Worm (Caenorhabditis elegans) whole organism, young adult: Measurements from ENCODE around the gene piit-1.

Source experiments
- B0019.2 ChIP-seq: fragments of 200-800 bp; sonication (Bioruptor generic); conservative IDR thresholded peaks from 2 replicates; pipeline ENCODE4 v1.3.6; 2022; ENCODE audit warnings: missing genetic modification reagents, missing genetic modification characterization, missing compliant biosample characterization
- B0261.1 ChIP-seq: sonication (generic microtip); optimal IDR thresholded peaks from 2 replicates; lab custom pipeline; 2016; ENCODE audit warnings: mild to moderate bottlenecking, missing genetic modification characterization, moderate library complexity, missing compliant biosample characterization
- C06A6.2 ChIP-seq: fragments of 200-800 bp; sonication (Bioruptor generic); conservative IDR thresholded peaks from 2 replicates; pipeline ENCODE4 v1.3.6; 2022; ENCODE audit warnings: missing genetic modification characterization, missing compliant biosample characterization
- F22D6.2 ChIP-seq: sonication (generic microtip); optimal IDR thresholded peaks from 2 replicates; lab custom pipeline; 2016; ENCODE audit warnings: mild to moderate bottlenecking, missing genetic modification characterization, missing compliant biosample characterization
- F37B4.10 ChIP-seq: fragments of 200-800 bp; sonication (Bioruptor generic); IDR thresholded peaks from 2 replicates; pipeline ENCODE4 v1.3.6; 2022; ENCODE audit warnings: missing genetic modification characterization, missing compliant biosample characterization
- F49E8.2 ChIP-seq: sonication (generic microtip); optimal IDR thresholded peaks from 3 replicates; lab custom pipeline; 2017; ENCODE audit warnings: missing genetic modification characterization, mild to moderate bottlenecking, missing compliant biosample characterization, antibody characterized with exemption, moderate library complexity; ENCODE audit not compliant: insufficient read depth
- F55B11.4 ChIP-seq: sonication (generic microtip); optimal IDR thresholded peaks from 2 replicates; lab custom pipeline; 2016; ENCODE audit warnings: missing compliant biosample characterization, missing genetic modification characterization, borderline replicate concordance; ENCODE audit not compliant: insufficient read depth
- F57A8.1 ChIP-seq: fragments of 200-800 bp; sonication (Bioruptor generic); optimal IDR thresholded peaks from 2 replicates; lab custom pipeline; 2018; ENCODE audit warnings: mild to moderate bottlenecking, missing genetic modification characterization, moderate library complexity, missing compliant biosample characterization
- K11D2.4 ChIP-seq: fragments of 200-800 bp; sonication (Bioruptor generic); IDR thresholded peaks from 2 replicates; pipeline ENCODE4 v1.3.6; 2022; ENCODE audit warnings: missing genetic modification reagents, missing genetic modification characterization, missing compliant biosample characterization
- K12H6.12 ChIP-seq: fragments of 200-800 bp; sonication (Bioruptor generic); optimal IDR thresholded peaks from 2 replicates; lab custom pipeline; 2018; ENCODE audit warnings: mild to moderate bottlenecking, missing genetic modification characterization, missing compliant biosample characterization
- T26A5.8 ChIP-seq: sonication (generic microtip); optimal IDR thresholded peaks from 2 replicates; lab custom pipeline; 2016; ENCODE audit warnings: missing genetic modification characterization, missing compliant biosample characterization
- Y67H2A.10 ChIP-seq: fragments of 200-800 bp; sonication (Bioruptor generic); conservative IDR thresholded peaks from 2 replicates; pipeline ENCODE4 v1.3.6; 2022; ENCODE audit warnings: missing genetic modification reagents, missing genetic modification characterization, missing compliant biosample characterization
- Y79H2A.3 ChIP-seq: fragments of 200-800 bp; sonication (Bioruptor generic); conservative IDR thresholded peaks from 2 replicates; pipeline ENCODE4 v1.3.6; 2022; ENCODE audit warnings: missing genetic modification reagents, missing genetic modification characterization, missing compliant biosample characterization
- aptf-2 ChIP-seq: fragments of 200-800 bp; sonication (Bioruptor generic); conservative IDR thresholded peaks from 2 replicates; pipeline ENCODE4 v1.3.6; 2022; ENCODE audit warnings: missing genetic modification reagents, missing genetic modification characterization, missing compliant biosample characterization
- atf-7 ChIP-seq: sonication (generic microtip); optimal IDR thresholded peaks from 2 replicates; lab custom pipeline; 2017; ENCODE audit warnings: mild to moderate bottlenecking, missing genetic modification characterization, missing compliant biosample characterization
- athp-1 ChIP-seq: sonication (generic microtip); optimal IDR thresholded peaks from 2 replicates; lab custom pipeline; 2017; ENCODE audit warnings: mild to moderate bottlenecking, missing genetic modification characterization, missing compliant biosample characterization
- attf-3 ChIP-seq: fragments of 200-800 bp; sonication (Bioruptor generic); conservative IDR thresholded peaks from 2 replicates; pipeline ENCODE4 v1.3.6; 2022; ENCODE audit warnings: missing genetic modification reagents, missing genetic modification characterization, missing compliant biosample characterization
- ccch-3 ChIP-seq: fragments of 200-800 bp; sonication (Bioruptor generic); optimal IDR thresholded peaks from 2 replicates; lab custom pipeline; 2018; ENCODE audit warnings: mild to moderate bottlenecking, missing genetic modification characterization, missing compliant biosample characterization
- ceh-58 ChIP-seq: fragments of 200-800 bp; sonication (Bioruptor generic); IDR thresholded peaks from 2 replicates; pipeline ENCODE4 v1.3.6; 2022; ENCODE audit warnings: missing genetic modification characterization, missing compliant biosample characterization
- ceh-91 ChIP-seq: fragments of 200-800 bp; sonication (Bioruptor generic); IDR thresholded peaks from 2 replicates; pipeline ENCODE4 v1.3.6; 2022; ENCODE audit warnings: missing genetic modification reagents, missing genetic modification characterization, missing compliant biosample characterization
- chd-7 ChIP-seq: sonication (generic microtip); optimal IDR thresholded peaks from 2 replicates; lab custom pipeline; 2016; ENCODE audit warnings: mild to moderate bottlenecking, missing genetic modification characterization, moderate library complexity, missing compliant biosample characterization
- dox-1 ChIP-seq: fragments of 200-800 bp; sonication (Bioruptor generic); IDR thresholded peaks from 2 replicates; pipeline ENCODE4 v1.3.6; 2022; ENCODE audit warnings: missing genetic modification reagents, missing genetic modification characterization, missing compliant biosample characterization
- efl-1 ChIP-seq: fragments of 150-350 bp; optimal IDR thresholded peaks from 2 replicates; lab custom pipeline; 2014; ENCODE audit warnings: missing biosample characterization, missing genetic modification reagents, missing genetic modification characterization
- egrh-3 ChIP-seq: fragments of 200-800 bp; sonication (Bioruptor generic); IDR thresholded peaks from 2 replicates; pipeline ENCODE4 v1.3.6; 2022; ENCODE audit warnings: missing genetic modification reagents, missing genetic modification characterization, missing compliant biosample characterization
- ets-4 ChIP-seq: fragments of 200-800 bp; sonication (Bioruptor generic); optimal IDR thresholded peaks from 2 replicates; lab custom pipeline; 2018; ENCODE audit warnings: mild to moderate bottlenecking, missing genetic modification characterization, missing compliant biosample characterization
- gei-17 ChIP-seq: fragments of 200-800 bp; sonication (Bioruptor generic); optimal IDR thresholded peaks from 2 replicates; lab custom pipeline; 2018; ENCODE audit warnings: mild to moderate bottlenecking, missing genetic modification characterization, missing compliant biosample characterization
- hmg-1.2 ChIP-seq: fragments of 200-800 bp; sonication (Bioruptor generic); IDR thresholded peaks from 2 replicates; pipeline ENCODE4 v1.3.6; 2022; ENCODE audit warnings: missing genetic modification reagents, missing genetic modification characterization, missing compliant biosample characterization
- hrde-1 ChIP-seq: sonication (generic microtip); optimal IDR thresholded peaks from 2 replicates; lab custom pipeline; 2016; ENCODE audit warnings: missing genetic modification characterization, mild to moderate bottlenecking, missing compliant biosample characterization, moderate library complexity, missing genotype, missing genetic modification reagents, borderline replicate concordance
- lag-1 ChIP-seq: fragments of 200-800 bp; sonication (Bioruptor generic); IDR thresholded peaks from 2 replicates; pipeline ENCODE4 v1.3.6; 2022; ENCODE audit warnings: missing genetic modification reagents, missing genetic modification characterization, missing compliant biosample characterization
- let-607 ChIP-seq, 2 experiments: fragments of 200-800 bp in 1 of 2; sonication (Bioruptor generic) in 1 of 2; sonication (generic microtip) in 1 of 2; optimal IDR thresholded peaks; 2 replicates each; lab custom pipeline; 2016 to 2018; ENCODE audit warnings: mild to moderate bottlenecking in 2 of 2, missing compliant biosample characterization in 2 of 2, missing genetic modification characterization in 2 of 2, moderate library complexity in 2 of 2, missing genotype in 1 of 2
- lsy-27 ChIP-seq: sonication (generic microtip); optimal IDR thresholded peaks from 2 replicates; lab custom pipeline; 2017; ENCODE audit warnings: missing genetic modification characterization, mild to moderate bottlenecking, missing compliant biosample characterization, antibody characterized with exemption, missing genotype, borderline replicate concordance; ENCODE audit not compliant: insufficient read depth
- mes-4 ChIP-seq: sonication (generic microtip); optimal IDR thresholded peaks from 2 replicates; lab custom pipeline; 2016; ENCODE audit warnings: missing genotype, missing genetic modification characterization, missing compliant biosample characterization
- nfya-1 ChIP-seq: sonication (generic microtip); optimal IDR thresholded peaks from 2 replicates; lab custom pipeline; 2017; ENCODE audit warnings: antibody characterized with exemption, missing compliant biosample characterization, missing genetic modification characterization, borderline replicate concordance; ENCODE audit not compliant: insufficient read depth
- nfyb-1 ChIP-seq: fragments of 200-800 bp; sonication (Bioruptor generic); IDR thresholded peaks from 2 replicates; pipeline ENCODE4 v1.3.6; 2022; ENCODE audit warnings: missing genetic modification reagents, missing genetic modification characterization, missing compliant biosample characterization
- nhr-120 ChIP-seq: fragments of 200-800 bp; sonication (Bioruptor generic); IDR thresholded peaks from 2 replicates; pipeline ENCODE4 v1.3.6; 2022; ENCODE audit warnings: missing genetic modification characterization, missing compliant biosample characterization
- pbrm-1 ChIP-seq: fragments of 200-800 bp; sonication (Bioruptor generic); IDR thresholded peaks from 2 replicates; pipeline ENCODE4 v1.3.6; 2022; ENCODE audit warnings: missing genetic modification reagents, missing genetic modification characterization, missing compliant biosample characterization
- rec-8 ChIP-seq, 2 experiments: sonication (generic microtip); optimal IDR thresholded peaks; 2 replicates each; lab custom pipeline; 2016; ENCODE audit warnings: mild to moderate bottlenecking in 2 of 2, missing genetic modification characterization in 2 of 2, missing genetic modification reagents in 2 of 2, missing genotype in 2 of 2, missing biosample characterization in 1 of 2, missing compliant biosample characterization in 1 of 2, moderate library complexity in 1 of 2
- sdz-38 ChIP-seq: sonication (generic microtip); optimal IDR thresholded peaks from 2 replicates; lab custom pipeline; 2016; ENCODE audit warnings: missing genotype, missing genetic modification characterization, missing compliant biosample characterization
- sea-2 ChIP-seq: fragments of 200-800 bp; sonication (Bioruptor generic); IDR thresholded peaks from 2 replicates; pipeline ENCODE4 v1.3.6; 2022; ENCODE audit warnings: missing genetic modification characterization, missing compliant biosample characterization
- snpc-1.1 ChIP-seq: sonication (generic microtip); optimal IDR thresholded peaks from 2 replicates; lab custom pipeline; 2017; ENCODE audit warnings: missing genetic modification characterization, mild to moderate bottlenecking, missing compliant biosample characterization, antibody characterized with exemption, moderate library complexity, missing genotype, missing genetic modification reagents; ENCODE audit not compliant: insufficient read depth
- sptf-2 ChIP-seq: fragments of 200-800 bp; sonication (Bioruptor generic); optimal IDR thresholded peaks from 2 replicates; lab custom pipeline; 2018; ENCODE audit warnings: mild to moderate bottlenecking, missing genetic modification characterization, missing compliant biosample characterization
- unc-130 ChIP-seq: sonication (generic microtip); optimal IDR thresholded peaks from 2 replicates; lab custom pipeline; 2016; ENCODE audit warnings: missing genetic modification reagents, missing genetic modification characterization, missing compliant biosample characterization
- unc-62 ChIP-seq: fragments of 150-350 bp; optimal IDR thresholded peaks from 2 replicates; lab custom pipeline; 2014; ENCODE audit warnings: missing biosample characterization, missing genetic modification reagents, missing genetic modification characterization
- xnd-1 ChIP-seq: sonication (generic microtip); optimal IDR thresholded peaks from 2 replicates; lab custom pipeline; 2016; ENCODE audit warnings: missing genotype, missing genetic modification reagents, missing genetic modification characterization, missing compliant biosample characterization
- zim-3 ChIP-seq: sonication (generic microtip); optimal IDR thresholded peaks from 2 replicates; lab custom pipeline; 2017; ENCODE audit warnings: mild to moderate bottlenecking, missing genetic modification characterization, moderate library complexity, missing compliant biosample characterization
- ztf-25 ChIP-seq: fragments of 200-800 bp; sonication (Bioruptor generic); IDR thresholded peaks from 2 replicates; pipeline ENCODE4 v1.3.6; 2022; ENCODE audit warnings: missing genetic modification reagents, missing genetic modification characterization, missing compliant biosample characterization
- ztf-26 ChIP-seq: sonication (generic microtip); optimal IDR thresholded peaks from 2 replicates; lab custom pipeline; 2017; ENCODE audit warnings: missing genetic modification characterization, missing compliant biosample characterization
- ztf-6 ChIP-seq: fragments of 200-800 bp; sonication (Bioruptor generic); IDR thresholded peaks from 2 replicates; pipeline ENCODE4 v1.3.6; 2022; ENCODE audit warnings: missing genetic modification reagents, missing genetic modification characterization, missing compliant biosample characterization

The piit-1 gene

DNA sequence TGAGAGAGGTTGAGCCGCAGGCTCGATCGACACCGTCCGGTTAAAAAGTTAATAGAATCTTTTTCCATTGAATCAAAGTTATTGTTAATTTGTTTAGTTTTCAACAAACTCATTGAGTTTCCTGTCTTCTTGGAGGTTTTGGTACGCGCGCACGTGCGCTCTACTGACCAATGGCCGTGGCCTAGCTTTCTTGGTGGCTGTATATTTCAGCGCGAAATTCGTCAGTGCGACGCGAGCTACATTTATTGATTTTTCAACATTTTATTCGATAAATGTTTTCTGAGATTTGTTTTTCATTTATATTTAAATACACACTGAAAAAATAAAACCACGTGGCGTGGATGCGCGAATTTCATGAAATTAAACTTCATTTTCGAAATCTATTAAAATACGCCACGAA, 34.2 kb upstream of the piit-1 start, which contains the start of gene bir-1:
TSS of gene bir-1 (plus strand) at position 312 of the 400 bp plus-strand sequence.
- TF ChIP-seq mes-4 (tag; lab: Kevin White, UChicago) (no peak), gei-17 (no peak), F55B11.4 (tag; lab: Kevin White, UChicago) (no peak), xnd-1 (no peak), hmg-1.2 (peak; percentile 34; the same call in 1 of the 2 replicates), lsy-27 (no peak), hrde-1 (tag; lab: Kevin White, UChicago) (no peak), B0019.2 (GFP tag; lab: Robert Waterston, UW) (no peak), ceh-58 (no peak), ccch-3 (GFP tag; lab: Kevin White, UChicago) (no peak), K11D2.4 (no peak), ztf-6 (no peak), ets-4 (GFP tag; lab: Kevin White, UChicago) (no peak), sptf-2 (GFP tag; lab: Kevin White, UChicago) (no peak), efl-1 (GFP tag; lab: Kevin White, UChicago) (peak; percentile 75), snpc-1.1 (no peak), unc-62 (GFP tag; lab: Kevin White, UChicago) (no peak), attf-3 (peak; percentile 22; the same call in 1 of the 2 replicates), F49E8.2 (tag; lab: Kevin White, UChicago) (no peak), Y67H2A.10 (GFP tag; lab: Robert Waterston, UW) (0 out of 2 replicates have a peak, but pooled peaks have one; percentile 23), chd-7 (tag; lab: Kevin White, UChicago) (no peak), Y79H2A.3 (no peak), rec-8 (tag; optimal IDR thresholded peaks at IDR 0.05; lab: Kevin White, UChicago) (peak in 1 of 2 experiments; percentile 7), F22D6.2 (no peak), atf-7 (tag; lab: Kevin White, UChicago) (no peak), C06A6.2 (GFP tag; lab: Robert Waterston, UW) (no peak), nfya-1 (no peak), let-607 (tag; optimal IDR thresholded peaks at IDR 0.05; lab: Kevin White, UChicago) (no peak), T26A5.8 (tag; lab: Kevin White, UChicago) (no peak), nfyb-1 (GFP tag; lab: Robert Waterston, UW) (no peak), dox-1 (peak; percentile 82), F57A8.1 (GFP tag; lab: Kevin White, UChicago) (no peak), sdz-38 (tag; lab: Kevin White, UChicago) (no peak), ceh-91 (0 out of 2 replicates have a peak, but pooled peaks have one; percentile 35), lag-1 (GFP tag; lab: Robert Waterston, UW) (no peak), F37B4.10 (GFP tag; lab: Robert Waterston, UW) (no peak), ztf-25 (GFP tag; lab: Robert Waterston, UW) (no peak), pbrm-1 (0 out of 2 replicates have a peak, but pooled peaks have one; percentile 27), K12H6.12 (tag; lab: Kevin White, UChicago) (peak; percentile 1), zim-3 (tag; lab: Kevin White, UChicago) (no peak), sea-2 (GFP tag; lab: Robert Waterston, UW) (no peak), athp-1 (tag; lab: Kevin White, UChicago) (peak; percentile 52), unc-130 (GFP tag; lab: Kevin White, UChicago) (peak; percentile 42), aptf-2 (GFP tag; lab: Robert Waterston, UW) (no peak), B0261.1 (tag; lab: Kevin White, UChicago) (no peak), ztf-26 (tag; lab: Kevin White, UChicago) (no peak), nhr-120 (GFP tag; lab: Robert Waterston, UW) (no peak), egrh-3 (no peak)
